Fruit fly (Drosophila melanogaster) ovary, adult (tissue): Measurements from ENCODE around the gene ND-B14.5A.
A peak's percentile ranks its signal among the peaks of the same experiment; 100 is the strongest.

Source experiments
- CG17801 ChIP-seq: fragments of 200-800 bp; optimal IDR thresholded peaks from 2 replicates; lab custom pipeline; 2019; ENCODE audit warnings: missing biosample characterization, mild to moderate bottlenecking, missing genetic modification characterization, moderate library complexity; ENCODE audit not compliant: partially characterized antibody

The ND-B14.5A gene

dm6 chrX:2172420-2172827, at the start of gene ND-B14.5A:
TSS of gene ND-B14.5A (plus strand) at chrX:2172526.
- TF ChIP-seq CG17801 (GFP tag; lab: Kevin White, UChicago) = peak; percentile 49

- TF ChIP-seq CG17801 (GFP tag; lab: Kevin White, UChicago) = peak; percentile 95
Measured at dm6 chrX:2123013-2123964, 49.0 kb upstream of the ND-B14.5A start, which contains the start of gene ph-d. TSS of gene ph-d (minus strand) at chrX:2123286.

- peak; percentile 82 for TF ChIP-seq CG17801 (GFP tag; lab: Kevin White, UChicago)
Measured at dm6 chrX:2123965-2124688, 48.2 kb upstream of the ND-B14.5A start.

- TF ChIP-seq CG17801 (GFP tag; lab: Kevin White, UChicago) = no peak
Measured at dm6 chrX:2125527-2126088, 46.7 kb upstream of the ND-B14.5A start.

- no peak for TF ChIP-seq CG17801 (GFP tag; lab: Kevin White, UChicago)
Measured at dm6 chrX:2134226-2134880, 38.0 kb upstream of the ND-B14.5A start.

DNA sequence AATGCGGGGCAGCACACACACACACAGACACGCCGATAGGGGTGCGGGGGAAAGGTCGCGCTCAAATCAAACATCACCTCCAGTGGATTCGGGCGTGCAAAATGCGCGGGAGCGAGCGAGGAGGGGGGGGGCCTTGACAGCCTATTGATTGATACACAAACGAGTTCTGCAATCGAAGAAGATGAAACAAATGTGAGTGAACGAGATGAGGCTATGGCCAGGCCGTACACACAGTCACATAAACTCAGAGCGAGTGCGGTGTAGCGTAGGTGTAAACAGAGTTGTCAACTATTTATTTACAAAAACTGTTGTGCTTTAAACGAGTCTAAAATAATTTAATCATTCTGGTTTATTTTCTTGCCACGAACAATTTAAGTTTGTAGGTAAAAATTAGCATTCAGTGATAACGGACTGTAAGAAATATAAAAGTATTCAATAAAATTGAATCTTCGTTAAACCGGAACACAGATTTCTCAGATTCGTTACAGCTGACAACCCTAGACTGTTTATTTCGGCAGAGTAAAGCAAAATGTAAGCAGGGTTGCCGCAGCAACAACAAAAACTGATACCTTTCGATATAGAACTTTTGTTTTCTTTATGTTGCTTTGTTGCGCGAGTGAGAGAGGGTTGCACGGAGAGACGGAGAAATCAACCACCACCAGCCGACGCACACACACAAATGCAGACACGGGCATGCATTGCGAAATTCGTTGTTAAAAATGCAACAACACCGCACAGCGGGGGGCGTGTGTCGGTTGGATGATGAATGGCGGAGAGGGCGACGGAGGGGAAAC, 37.2 kb upstream of the ND-B14.5A start:
- peak; percentile 88 for TF ChIP-seq CG17801 (GFP tag; lab: Kevin White, UChicago)

DNA sequence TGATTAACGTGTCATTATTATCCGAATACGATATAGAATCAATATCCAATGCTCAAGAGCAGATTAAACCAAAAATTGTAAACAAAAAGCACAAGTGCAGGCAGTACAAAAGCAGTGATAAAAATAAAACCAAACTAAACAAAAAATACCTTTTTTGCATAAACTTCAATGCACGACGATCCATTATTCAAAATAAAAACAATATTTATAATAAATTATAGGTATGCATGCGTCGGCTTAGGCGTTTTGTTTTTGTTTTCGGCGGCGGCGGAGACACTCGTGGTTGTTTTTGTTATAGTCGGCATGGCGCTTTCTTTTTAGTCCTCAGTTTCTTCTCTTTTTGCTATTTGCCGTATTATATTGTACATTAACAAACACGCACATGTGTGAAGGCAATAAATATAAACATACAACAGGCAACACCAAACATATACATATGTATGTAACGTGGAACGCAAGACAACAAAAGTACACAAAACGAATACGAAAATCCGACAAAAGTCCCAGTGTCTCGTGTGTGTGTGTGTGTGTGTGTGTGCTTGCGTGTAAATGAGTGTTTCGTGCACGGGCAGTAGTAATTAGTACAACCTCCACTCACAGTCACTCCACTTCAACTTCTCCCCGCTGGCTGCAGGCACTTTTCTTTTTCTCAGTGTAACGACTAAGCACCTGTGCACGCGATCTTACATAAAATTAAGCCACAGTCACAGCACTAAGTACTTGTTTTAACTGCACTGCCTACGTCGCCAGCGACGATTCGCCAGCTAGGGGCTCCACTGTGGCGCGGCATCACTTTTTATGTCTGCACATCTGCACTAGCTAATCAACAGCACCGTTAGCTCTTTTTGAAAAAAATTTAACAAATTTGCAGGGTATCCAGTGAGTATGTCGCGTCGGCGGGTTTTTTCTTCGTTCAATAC, 36.2 kb upstream of the ND-B14.5A start:
- no peak for TF ChIP-seq CG17801 (GFP tag; lab: Kevin White, UChicago)

dm6 chrX:2136831-2137452, 35.4 kb upstream of the ND-B14.5A start:
- peak; percentile 97 for TF ChIP-seq CG17801 (GFP tag; lab: Kevin White, UChicago)

dm6 chrX:2137587-2138341, 34.6 kb upstream of the ND-B14.5A start:
- peak; percentile 97 for TF ChIP-seq CG17801 (GFP tag; lab: Kevin White, UChicago)

dm6 chrX:2138342-2138416, 34.1 kb upstream of the ND-B14.5A start, which contains the start of gene ph-p:
TSS of gene ph-p (minus strand) at chrX:2138371.
- TF ChIP-seq CG17801 (GFP tag; lab: Kevin White, UChicago) = no peak

- TF ChIP-seq CG17801 (GFP tag; lab: Kevin White, UChicago) = no peak
Measured at dm6 chrX:2138417-2138816, 33.9 kb upstream of the ND-B14.5A start.

dm6 chrX:2139610-2140009, 32.7 kb upstream of the ND-B14.5A start:
- no peak for TF ChIP-seq CG17801 (GFP tag; lab: Kevin White, UChicago)
